Worm (Caenorhabditis elegans) whole organism, late embryonic: Measurements from ENCODE around the gene pcp-1.

Experiments used
- C38D4.7 ChIP-seq: fragments of 200-800 bp; sonication (Bioruptor generic); optimal IDR thresholded peaks from 2 replicates; lab custom pipeline; 2018; ENCODE audit warnings: mild to moderate bottlenecking, missing genetic modification characterization, moderate library complexity, missing compliant biosample characterization
- K09A11.1 ChIP-seq: sonication (generic microtip); optimal IDR thresholded peaks from 2 replicates; lab custom pipeline; 2017; ENCODE audit warnings: antibody characterized with exemption, mild to moderate bottlenecking, missing genetic modification characterization, missing compliant biosample characterization; ENCODE audit not compliant: insufficient read depth
- ceh-19 ChIP-seq: fragments of 200-800 bp; sonication (Bioruptor generic); optimal IDR thresholded peaks from 2 replicates; lab custom pipeline; 2018; ENCODE audit warnings: mild to moderate bottlenecking, missing genetic modification characterization, missing compliant biosample characterization
- ceh-22 ChIP-seq: sonication (generic microtip); optimal IDR thresholded peaks from 2 replicates; lab custom pipeline; 2017; ENCODE audit warnings: missing biosample characterization, missing genetic modification characterization
- ceh-31 ChIP-seq: sonication (generic microtip); optimal IDR thresholded peaks from 2 replicates; lab custom pipeline; 2016; ENCODE audit warnings: missing genetic modification characterization, missing compliant biosample characterization
- ceh-45 ChIP-seq: fragments of 200-800 bp; sonication (Bioruptor generic); IDR thresholded peaks from 2 replicates; pipeline ENCODE4 v1.3.6; 2022; ENCODE audit warnings: missing genetic modification reagents, missing genetic modification characterization, missing compliant biosample characterization
- ceh-48 ChIP-seq: sonication (generic microtip); optimal IDR thresholded peaks from 2 replicates; lab custom pipeline; 2016; ENCODE audit warnings: missing genetic modification characterization, inconsistent platforms, missing compliant biosample characterization
- ceh-6 ChIP-seq: fragments of 200-800 bp; sonication (Bioruptor generic); optimal IDR thresholded peaks from 2 replicates; lab custom pipeline; 2018; ENCODE audit warnings: mild to moderate bottlenecking, missing genetic modification characterization, missing compliant biosample characterization
- dve-1 ChIP-seq: sonication (generic microtip); optimal IDR thresholded peaks from 2 replicates; lab custom pipeline; 2017; ENCODE audit warnings: antibody characterized with exemption, mild to moderate bottlenecking, missing genetic modification characterization, missing compliant biosample characterization
- elt-2 ChIP-seq: sonication (generic microtip); optimal IDR thresholded peaks from 2 replicates; lab custom pipeline; 2016; ENCODE audit warnings: missing genetic modification reagents, missing genetic modification characterization, missing compliant biosample characterization
- elt-4 ChIP-seq: sonication (generic microtip); optimal IDR thresholded peaks from 2 replicates; lab custom pipeline; 2016; ENCODE audit warnings: missing genetic modification characterization, missing compliant biosample characterization
- ets-4 ChIP-seq: sonication (generic microtip); optimal IDR thresholded peaks from 2 replicates; lab custom pipeline; 2016; ENCODE audit warnings: missing genetic modification characterization, missing compliant biosample characterization
- eyg-1 ChIP-seq: sonication (generic microtip); optimal IDR thresholded peaks from 2 replicates; lab custom pipeline; 2016; ENCODE audit warnings: missing genotype, missing genetic modification characterization, missing compliant biosample characterization
- fax-1 ChIP-seq: sonication (generic microtip); optimal IDR thresholded peaks from 2 replicates; lab custom pipeline; 2016; ENCODE audit warnings: missing genotype, missing genetic modification characterization, missing compliant biosample characterization
- fkh-6 ChIP-seq: sonication (generic microtip); optimal IDR thresholded peaks from 2 replicates; lab custom pipeline; 2016; ENCODE audit warnings: missing genetic modification characterization, missing compliant biosample characterization
- gmeb-2 ChIP-seq: sonication (generic microtip); optimal IDR thresholded peaks from 2 replicates; lab custom pipeline; 2016; ENCODE audit warnings: missing genetic modification characterization, inconsistent platforms, missing compliant biosample characterization
- hlh-13 ChIP-seq: fragments of 200-800 bp; sonication (Bioruptor generic); optimal IDR thresholded peaks from 2 replicates; lab custom pipeline; 2018; ENCODE audit warnings: mild to moderate bottlenecking, missing genetic modification characterization, missing compliant biosample characterization
- hlh-15 ChIP-seq: sonication (generic microtip); optimal IDR thresholded peaks from 2 replicates; lab custom pipeline; 2016; ENCODE audit warnings: missing genetic modification characterization, missing compliant biosample characterization
- hlh-30 ChIP-seq: sonication (generic microtip); optimal IDR thresholded peaks from 2 replicates; lab custom pipeline; 2017; ENCODE audit warnings: antibody characterized with exemption, missing genetic modification characterization, missing compliant biosample characterization; ENCODE audit not compliant: insufficient read depth
- hlh-6 ChIP-seq: sonication (generic microtip); optimal IDR thresholded peaks from 2 replicates; lab custom pipeline; 2016; ENCODE audit warnings: missing genotype, missing genetic modification characterization, missing compliant biosample characterization
- hlh-8 ChIP-seq: sonication (generic microtip); optimal IDR thresholded peaks from 2 replicates; lab custom pipeline; 2016; ENCODE audit warnings: missing genotype, missing genetic modification characterization, missing compliant biosample characterization
- lin-11 ChIP-seq: fragments of 200-800 bp; sonication (Bioruptor generic); optimal IDR thresholded peaks from 2 replicates; lab custom pipeline; 2018; ENCODE audit warnings: mild to moderate bottlenecking, missing genetic modification characterization, missing compliant biosample characterization
- madf-2 ChIP-seq: sonication (generic microtip); optimal IDR thresholded peaks from 2 replicates; lab custom pipeline; 2017; ENCODE audit warnings: missing genetic modification characterization, missing compliant biosample characterization
- mec-3 ChIP-seq: sonication (generic microtip); optimal IDR thresholded peaks from 2 replicates; lab custom pipeline; 2016; ENCODE audit warnings: borderline replicate concordance, missing genetic modification characterization, missing compliant biosample characterization
- nfya-1 ChIP-seq: sonication (generic microtip); optimal IDR thresholded peaks from 2 replicates; lab custom pipeline; 2017; ENCODE audit warnings: missing genetic modification characterization, mild to moderate bottlenecking, missing compliant biosample characterization, antibody characterized with exemption, moderate library complexity
- nhr-11 ChIP-seq: fragments of 150-350 bp; optimal IDR thresholded peaks from 2 replicates; lab custom pipeline; 2014; ENCODE audit warnings: missing biosample characterization, missing genetic modification characterization
- odd-2 ChIP-seq: sonication (generic microtip); optimal IDR thresholded peaks from 2 replicates; lab custom pipeline; 2017; ENCODE audit warnings: antibody characterized with exemption, mild to moderate bottlenecking, missing genetic modification characterization, missing compliant biosample characterization
- pag-3 ChIP-seq: sonication (generic microtip); optimal IDR thresholded peaks from 2 replicates; lab custom pipeline; 2016; ENCODE audit warnings: missing compliant biosample characterization, missing genetic modification characterization, borderline replicate concordance
- pha-4 ChIP-seq: fragments of 150-350 bp; optimal IDR thresholded peaks from 2 replicates; lab custom pipeline; 2018; ENCODE audit warnings: missing biosample characterization, missing genetic modification reagents, missing genetic modification characterization
- pros-1 ChIP-seq: fragments of 150-350 bp; optimal IDR thresholded peaks from 2 replicates; lab custom pipeline; 2014; ENCODE audit warnings: missing biosample characterization, missing genetic modification reagents, missing genetic modification characterization
- ref-2 ChIP-seq: sonication (generic microtip); optimal IDR thresholded peaks from 2 replicates; lab custom pipeline; 2016; ENCODE audit warnings: missing genetic modification characterization, missing compliant biosample characterization
- sox-2 ChIP-seq: fragments of 200-800 bp; sonication (Bioruptor generic); IDR thresholded peaks from 2 replicates; pipeline ENCODE4 v1.3.6; 2022; ENCODE audit warnings: missing genetic modification reagents, missing genetic modification characterization, missing compliant biosample characterization
- tbx-7 ChIP-seq: sonication (generic microtip); optimal IDR thresholded peaks from 2 replicates; lab custom pipeline; 2016; ENCODE audit warnings: missing genotype, missing genetic modification characterization, missing compliant biosample characterization
- ttx-3 ChIP-seq: sonication (generic microtip); optimal IDR thresholded peaks from 2 replicates; lab custom pipeline; 2016; ENCODE audit warnings: missing genetic modification reagents, missing genetic modification characterization, missing compliant biosample characterization
- unc-3 ChIP-seq, 2 experiments: fragments of 200-800 bp in 1 of 2; sonication (Bioruptor generic) in 1 of 2; sonication (generic microtip) in 1 of 2; conservative IDR thresholded peaks in 1 of 2; optimal IDR thresholded peaks in 1 of 2; 2 replicates each; pipeline versions ENCODE4 v1.3.6 to Lab custom; 2016 to 2022; ENCODE audit warnings: missing compliant biosample characterization in 2 of 2, missing genetic modification characterization in 2 of 2, missing genetic modification reagents in 1 of 2
- unc-42 ChIP-seq: sonication (generic microtip); optimal IDR thresholded peaks from 2 replicates; lab custom pipeline; 2016; ENCODE audit warnings: missing genotype, missing genetic modification characterization, missing compliant biosample characterization
- unc-86 ChIP-seq: sonication (generic microtip); optimal IDR thresholded peaks from 2 replicates; lab custom pipeline; 2016; ENCODE audit warnings: missing genetic modification characterization, missing compliant biosample characterization
- zip-5 ChIP-seq: sonication (generic microtip); optimal IDR thresholded peaks from 2 replicates; lab custom pipeline; 2016; ENCODE audit warnings: missing genetic modification characterization, missing compliant biosample characterization

Gene pcp-1

ce11 chrIII:7729534-7730061 lies 29.1 kb upstream of the pcp-1 start, which contains the start of gene ZK112.4 (continued):
- TF ChIP-seq mec-3 (tag; lab: Kevin White, UChicago) = no peak
- TF ChIP-seq hlh-30 (tag; lab: Kevin White, UChicago) = peak; percentile 16
- no peak for TF ChIP-seq pha-4 (tag; lab: Kevin White, UChicago)
- TF ChIP-seq lin-11 (tag; lab: Kevin White, UChicago) = no peak
- TF ChIP-seq madf-2 = peak; percentile 32
- TF ChIP-seq dve-1 (tag; lab: Kevin White, UChicago) = peak; percentile 49
- TF ChIP-seq ceh-19 (GFP tag; lab: Kevin White, UChicago) = peak; percentile 3
- peak; percentile 63 for TF ChIP-seq ref-2
- no peak for TF ChIP-seq pag-3 (tag; lab: Kevin White, UChicago)
- TF ChIP-seq ceh-6 (GFP tag; lab: Kevin White, UChicago) = no peak
- peak; percentile 13 for TF ChIP-seq hlh-13 (GFP tag; lab: Kevin White, UChicago)
- TF ChIP-seq tbx-7 (tag; lab: Kevin White, UChicago) = peak; percentile 6
- no peak for TF ChIP-seq nhr-11 (tag; lab: Kevin White, UChicago)
- TF ChIP-seq elt-2 (tag; lab: Kevin White, UChicago) = peak; percentile 29
- no peak for TF ChIP-seq zip-5 (tag; lab: Kevin White, UChicago)
- no peak for TF ChIP-seq pros-1 (tag; lab: Kevin White, UChicago)
- TF ChIP-seq nfya-1 (tag; lab: Kevin White, UChicago) = peak; percentile 54
- no peak for TF ChIP-seq fax-1
- TF ChIP-seq ceh-45 (GFP tag; lab: Robert Waterston, UW) = no peak
- peak; percentile 68 for TF ChIP-seq ets-4 (tag; lab: Kevin White, UChicago)
- no peak for TF ChIP-seq hlh-6 (tag; lab: Kevin White, UChicago)
- no peak for TF ChIP-seq K09A11.1 (tag; lab: Kevin White, UChicago)
- TF ChIP-seq C38D4.7 (GFP tag; lab: Kevin White, UChicago) = peak; percentile 20
- TF ChIP-seq hlh-8 = peak; percentile 19
- no peak for TF ChIP-seq odd-2 (tag; lab: Kevin White, UChicago)
- peak; percentile 78 for TF ChIP-seq ceh-31 (tag; lab: Kevin White, UChicago)
- no peak for TF ChIP-seq gmeb-2 (tag; lab: Kevin White, UChicago)
- no peak for TF ChIP-seq eyg-1 (tag; lab: Kevin White, UChicago)
- peak; percentile 31 for TF ChIP-seq unc-42 (tag; lab: Kevin White, UChicago)
- TF ChIP-seq elt-4 (tag; lab: Kevin White, UChicago) = no peak
- TF ChIP-seq, all 69 proteins: peak for 27

DNA sequence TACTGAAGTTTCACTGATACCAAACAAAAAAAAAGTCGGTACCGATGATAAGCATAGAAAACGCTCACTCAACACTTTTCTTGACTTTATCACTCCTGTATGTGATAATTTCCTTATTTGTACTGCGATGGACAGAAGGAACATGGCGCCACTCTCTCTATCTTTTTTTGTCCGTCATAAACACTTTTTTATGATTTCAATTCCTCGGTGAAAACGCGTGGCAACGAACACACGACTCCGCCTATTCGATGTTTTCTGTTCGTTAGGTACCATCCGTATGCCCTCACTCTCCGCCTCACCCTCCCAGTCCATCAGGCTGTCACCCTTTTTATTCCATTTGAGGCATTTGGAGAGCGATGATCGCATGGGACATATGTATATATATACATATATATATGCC lies 28.4 kb upstream of the pcp-1 start:
- TF ChIP-seq unc-3 (GFP tag; conservative IDR thresholded peaks at IDR 0.05; lab: Robert Waterston, UW) = no peak
- TF ChIP-seq unc-3 (tag; optimal IDR thresholded peaks at IDR 0.05; lab: Kevin White, UChicago) = no peak
- TF ChIP-seq hlh-15 (tag; lab: Kevin White, UChicago) = no peak
- no peak for TF ChIP-seq ceh-48

DNA sequence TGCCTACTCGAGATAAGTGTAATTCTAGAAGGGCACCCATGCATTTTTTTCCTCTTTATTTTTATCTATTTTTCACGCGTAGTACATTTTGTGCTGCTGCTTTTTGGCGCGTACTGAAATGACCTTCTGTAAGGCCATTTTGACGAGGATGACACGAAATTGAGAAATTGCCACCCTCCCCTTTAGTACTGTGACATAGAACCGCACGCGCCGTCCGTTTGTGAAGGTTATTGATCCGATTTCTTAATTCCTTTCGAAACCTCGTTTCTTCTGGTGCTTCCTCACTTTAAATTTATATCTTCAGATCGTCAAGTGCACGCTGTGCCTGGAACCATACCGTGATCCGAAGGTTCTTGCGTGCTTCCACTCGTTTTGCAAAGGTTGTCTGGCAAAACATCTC lies 27.6 kb upstream of the pcp-1 start:
- TF ChIP-seq sox-2 (GFP tag; lab: Robert Waterston, UW) = no peak
- no peak for TF ChIP-seq ceh-22
- no peak for TF ChIP-seq pros-1 (tag; lab: Kevin White, UChicago)
- TF ChIP-seq odd-2 (tag; lab: Kevin White, UChicago) = no peak
- TF ChIP-seq K09A11.1 (tag; lab: Kevin White, UChicago) = no peak
- no peak for TF ChIP-seq unc-86
- TF ChIP-seq ceh-48 = no peak
- TF ChIP-seq ceh-6 (GFP tag; lab: Kevin White, UChicago) = no peak
- TF ChIP-seq ttx-3 (tag; lab: Kevin White, UChicago) = no peak
- no peak for TF ChIP-seq fkh-6 (tag; lab: Kevin White, UChicago)
